Fruit fly (Drosophila melanogaster): Measurements from ENCODE around the gene CG10333.

The CG10333 gene

dm6 chr2L:18606642-18607041, at the start of gene CG10333:
Gene CG10333, plus strand, starts transcription at chr2L:18606832.
- no peak for TF ChIP-seq pan (optimal IDR thresholded peaks at IDR 0.05)

- no peak for TF ChIP-seq CG8478 (optimal IDR thresholded peaks at IDR 0.05)
- no peak for TF ChIP-seq usp (GFP tag; optimal IDR thresholded peaks at IDR 0.05)
- TF ChIP-seq EcR (GFP tag; optimal IDR thresholded peaks at IDR 0.05): no peak
- no peak for TF ChIP-seq pan (optimal IDR thresholded peaks at IDR 0.05)
- TF ChIP-seq psq (optimal IDR thresholded peaks at IDR 0.05): no peak
- TF ChIP-seq Dll (optimal IDR thresholded peaks at IDR 0.05): no peak
Measured at dm6 chr2L:18557965-18558537, 48.6 kb upstream of the CG10333 start.

dm6 chr2L:18559084-18559483, 47.5 kb upstream of the CG10333 start:
- no peak for TF ChIP-seq EcR (GFP tag; optimal IDR thresholded peaks at IDR 0.05)
- TF ChIP-seq Dll (optimal IDR thresholded peaks at IDR 0.05): no peak
- TF ChIP-seq psq (optimal IDR thresholded peaks at IDR 0.05): no peak
- TF ChIP-seq pan (optimal IDR thresholded peaks at IDR 0.05): no peak
- no peak for TF ChIP-seq CG8478 (optimal IDR thresholded peaks at IDR 0.05)
- no peak for TF ChIP-seq usp (GFP tag; optimal IDR thresholded peaks at IDR 0.05)

- TF ChIP-seq EcR (GFP tag; optimal IDR thresholded peaks at IDR 0.05) (no peak), pan (optimal IDR thresholded peaks at IDR 0.05) (no peak), Dll (optimal IDR thresholded peaks at IDR 0.05) (no peak), CG8478 (optimal IDR thresholded peaks at IDR 0.05) (no peak), psq (optimal IDR thresholded peaks at IDR 0.05) (no peak), usp (GFP tag; optimal IDR thresholded peaks at IDR 0.05) (no peak)
Measured at dm6 chr2L:18561018-18561417, 45.6 kb upstream of the CG10333 start.

DNA sequence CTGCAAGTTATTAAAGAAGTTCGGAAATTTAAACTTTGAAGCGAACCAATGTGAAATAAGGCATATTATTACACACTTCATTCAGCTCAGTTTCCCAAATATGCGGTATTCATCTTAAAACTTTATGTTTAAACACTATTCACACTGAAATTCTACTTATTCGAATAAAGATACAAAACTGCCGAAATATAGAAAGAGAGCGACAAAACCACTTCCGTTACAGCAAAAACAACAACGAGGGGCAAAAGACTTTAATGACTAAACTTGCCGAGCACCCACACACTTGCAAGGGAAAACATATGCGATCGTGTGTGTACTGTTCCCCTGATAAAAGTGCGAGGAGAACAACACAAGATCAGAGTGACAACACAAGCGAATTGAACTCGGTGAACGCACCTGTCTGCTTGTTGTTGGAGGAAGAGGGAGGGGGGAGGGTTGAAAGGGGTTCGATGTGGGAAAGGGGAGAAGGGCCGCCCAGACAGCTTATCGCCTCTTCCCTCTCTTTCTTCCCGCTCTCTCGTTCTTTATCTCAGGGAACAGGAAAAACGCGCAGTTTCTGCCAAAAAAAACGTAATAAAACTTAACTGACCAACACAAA, 45.0 kb upstream of the CG10333 start:
- TF ChIP-seq usp (GFP tag; optimal IDR thresholded peaks at IDR 0.05) (no peak), psq (optimal IDR thresholded peaks at IDR 0.05) (no peak), EcR (GFP tag; optimal IDR thresholded peaks at IDR 0.05) (peak; percentile 55 to 72), pan (optimal IDR thresholded peaks at IDR 0.05) (no peak), CG8478 (optimal IDR thresholded peaks at IDR 0.05) (no peak), Dll (optimal IDR thresholded peaks at IDR 0.05) (no peak)

DNA sequence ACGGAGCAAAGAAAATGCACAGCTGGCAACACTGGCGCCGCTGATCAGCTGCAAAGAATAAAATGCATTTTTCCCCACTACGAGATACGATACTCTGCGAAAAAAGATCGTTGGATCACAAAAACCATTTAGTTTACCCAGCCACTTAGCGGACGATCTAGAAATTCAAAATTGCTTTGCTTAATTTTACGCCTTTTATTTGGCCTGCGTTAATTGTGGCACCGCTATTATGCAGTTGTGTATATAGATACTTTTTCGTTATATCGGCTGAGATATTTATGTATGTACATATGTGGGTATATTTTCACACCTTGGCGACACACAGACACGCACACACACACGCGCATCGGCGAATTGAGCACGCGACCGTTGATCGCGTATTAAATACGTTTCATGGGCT, 44.1 kb upstream of the CG10333 start:
- TF ChIP-seq psq (optimal IDR thresholded peaks at IDR 0.05) (no peak), EcR (GFP tag; optimal IDR thresholded peaks at IDR 0.05) (peak in 1 of 2 experiments; percentile 9)

DNA sequence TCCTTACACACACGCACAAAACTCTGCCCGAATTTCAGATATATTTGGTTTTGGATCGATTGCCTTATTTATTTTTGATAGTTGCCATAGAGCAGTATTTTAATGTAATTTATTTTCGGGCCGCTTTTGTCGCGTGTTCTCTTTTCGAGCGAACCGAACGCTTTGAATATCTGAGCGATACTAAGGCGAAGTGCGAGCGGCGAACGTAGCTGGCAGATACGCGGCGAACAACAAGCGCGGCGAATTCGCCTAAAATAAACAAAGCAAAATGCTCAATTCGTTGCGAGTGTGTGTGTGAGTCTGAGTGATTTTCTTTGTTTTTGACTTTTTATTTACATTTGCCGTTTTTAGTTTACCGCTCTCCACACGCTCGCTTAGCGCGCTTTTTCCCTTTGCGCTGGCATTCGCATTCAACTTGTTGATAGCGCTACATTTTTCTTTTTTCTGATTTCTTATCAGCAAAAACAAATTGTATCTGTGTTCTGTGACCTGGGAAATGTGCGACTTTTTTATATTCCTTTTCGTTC, 43.5 kb upstream of the CG10333 start:
- TF ChIP-seq EcR (GFP tag; optimal IDR thresholded peaks at IDR 0.05) (no peak), Dll (optimal IDR thresholded peaks at IDR 0.05) (no peak), pan (optimal IDR thresholded peaks at IDR 0.05) (no peak), usp (GFP tag; optimal IDR thresholded peaks at IDR 0.05) (no peak)

DNA sequence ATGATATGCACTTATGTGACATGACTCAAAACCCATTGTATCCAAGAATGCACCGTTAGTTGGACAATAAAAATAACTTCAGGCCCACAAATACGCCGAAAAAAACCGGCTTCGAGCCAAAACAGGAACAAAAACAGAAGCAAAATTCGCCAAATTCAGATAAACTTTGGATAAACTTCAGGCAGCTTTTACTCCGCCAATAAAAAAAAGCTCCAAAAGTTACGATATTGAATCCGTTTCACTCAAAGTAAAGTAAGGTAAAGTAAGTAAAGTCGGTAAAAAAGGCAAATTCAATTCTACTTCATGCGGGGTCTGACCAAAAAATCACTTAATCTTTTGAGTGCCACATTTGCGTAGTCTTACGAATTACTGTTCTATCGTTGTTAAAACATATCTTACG, 42.6 kb upstream of the CG10333 start:
- TF ChIP-seq EcR (GFP tag; optimal IDR thresholded peaks at IDR 0.05) (no peak), pan (optimal IDR thresholded peaks at IDR 0.05) (no peak), Dll (optimal IDR thresholded peaks at IDR 0.05) (no peak), usp (GFP tag; optimal IDR thresholded peaks at IDR 0.05) (no peak), psq (optimal IDR thresholded peaks at IDR 0.05) (no peak), CG8478 (optimal IDR thresholded peaks at IDR 0.05) (no peak)

DNA sequence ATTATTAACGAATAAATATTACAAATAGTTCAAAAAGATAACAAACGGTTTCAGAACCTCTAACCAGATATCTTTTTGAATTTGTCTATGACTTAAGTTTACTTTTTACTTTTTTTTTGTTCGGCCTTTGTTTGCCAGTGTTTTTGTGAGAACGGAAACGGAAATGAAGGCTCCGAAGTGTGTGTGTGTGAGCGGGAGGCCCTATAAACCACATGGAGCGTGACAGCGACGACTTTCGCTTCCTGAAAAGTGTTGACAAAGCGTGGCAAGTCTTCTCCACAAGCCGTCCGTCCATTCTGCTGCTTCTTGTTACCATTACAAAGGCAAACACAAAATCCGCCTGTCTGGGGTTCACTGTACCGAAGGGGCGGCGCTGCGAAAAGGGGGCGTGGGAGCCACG, 42.2 kb upstream of the CG10333 start:
- TF ChIP-seq CG8478 (optimal IDR thresholded peaks at IDR 0.05) (no peak), Dll (optimal IDR thresholded peaks at IDR 0.05) (no peak), usp (GFP tag; optimal IDR thresholded peaks at IDR 0.05) (no peak), EcR (GFP tag; optimal IDR thresholded peaks at IDR 0.05) (no peak), psq (optimal IDR thresholded peaks at IDR 0.05) (no peak), pan (optimal IDR thresholded peaks at IDR 0.05) (no peak)

dm6 chr2L:18566235-18567158, 40.1 kb upstream of the CG10333 start:
- TF ChIP-seq pan (optimal IDR thresholded peaks at IDR 0.05): no peak
- TF ChIP-seq CG8478 (optimal IDR thresholded peaks at IDR 0.05): no peak
- TF ChIP-seq EcR (GFP tag; optimal IDR thresholded peaks at IDR 0.05): no peak
- no peak for TF ChIP-seq usp (GFP tag; optimal IDR thresholded peaks at IDR 0.05)
- TF ChIP-seq psq (optimal IDR thresholded peaks at IDR 0.05): no peak
- no peak for TF ChIP-seq Dll (optimal IDR thresholded peaks at IDR 0.05)

- TF ChIP-seq psq (optimal IDR thresholded peaks at IDR 0.05) (no peak), EcR (GFP tag; optimal IDR thresholded peaks at IDR 0.05) (no peak), usp (GFP tag; optimal IDR thresholded peaks at IDR 0.05) (no peak), pan (optimal IDR thresholded peaks at IDR 0.05) (no peak), Dll (optimal IDR thresholded peaks at IDR 0.05) (no peak), CG8478 (optimal IDR thresholded peaks at IDR 0.05) (no peak)
Measured at dm6 chr2L:18567563-18567962, 39.1 kb upstream of the CG10333 start.

DNA sequence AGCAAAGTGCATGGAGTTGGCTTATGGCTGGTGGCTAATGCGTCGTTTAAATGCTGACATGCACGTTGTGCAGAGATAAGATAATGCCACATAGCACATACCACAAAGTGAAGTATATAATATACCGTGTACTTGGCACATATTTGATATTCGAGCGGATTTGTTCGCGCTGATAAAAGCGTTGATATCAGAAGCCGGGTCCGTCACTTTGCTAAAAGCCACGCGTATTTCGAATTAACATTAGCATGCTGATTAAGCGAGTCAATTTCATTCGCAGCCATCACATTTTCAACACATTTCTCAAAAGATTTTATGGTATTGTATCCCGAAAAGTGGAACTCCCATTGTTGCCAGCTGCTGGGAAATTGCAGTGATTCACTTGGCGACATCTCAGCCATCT, 37.9 kb upstream of the CG10333 start:
- TF ChIP-seq usp (GFP tag; optimal IDR thresholded peaks at IDR 0.05) (no peak), pan (optimal IDR thresholded peaks at IDR 0.05) (no peak), CG8478 (optimal IDR thresholded peaks at IDR 0.05) (no peak), psq (optimal IDR thresholded peaks at IDR 0.05) (no peak), Dll (optimal IDR thresholded peaks at IDR 0.05) (no peak), EcR (GFP tag; optimal IDR thresholded peaks at IDR 0.05) (no peak)
